Fruit fly (Drosophila melanogaster): ENCODE results near the gene CG32071.

DNA sequence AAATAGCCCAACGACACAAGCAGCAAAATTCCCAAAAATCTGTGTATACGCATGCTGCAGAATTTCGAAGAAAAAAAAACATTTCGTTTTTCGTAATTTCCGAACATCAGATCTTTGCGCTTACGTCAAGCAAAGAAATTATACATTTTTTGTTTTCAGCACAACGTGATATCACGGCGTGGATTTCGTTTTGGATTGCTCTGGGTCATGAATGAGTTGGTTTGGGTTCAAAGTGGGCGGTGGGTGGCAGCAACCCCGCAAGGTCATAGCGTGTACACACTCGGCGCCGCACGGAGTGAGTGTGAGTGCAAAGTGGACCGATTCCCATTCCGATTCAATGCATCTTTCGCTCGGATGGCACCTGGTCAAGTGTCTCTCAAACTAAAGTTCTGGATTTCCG is 21.2 kb upstream of the CG32071 start:
- no peak for TF ChIP-seq CG7101 (tag; optimal IDR thresholded peaks at IDR 0.05)
- TF ChIP-seq Mnt (GFP tag; optimal IDR thresholded peaks at IDR 0.05): no peak
- no peak for TF ChIP-seq kay (GFP tag; ENCODE audit: borderline replicate concordance)
- no peak for TF ChIP-seq ovo (GFP tag; optimal IDR thresholded peaks at IDR 0.05)
- TF ChIP-seq CG1620 (GFP tag; optimal IDR thresholded peaks at IDR 0.05): no peak
- TF ChIP-seq CG11617 (GFP tag; optimal IDR thresholded peaks at IDR 0.05): no peak
- TF ChIP-seq CG5204 (GFP tag; optimal IDR thresholded peaks at IDR 0.05): no peak
- no peak for TF ChIP-seq CG12768 (GFP tag; optimal IDR thresholded peaks at IDR 0.05)
- TF ChIP-seq cnc (optimal IDR thresholded peaks at IDR 0.05): no peak
- TF ChIP-seq pad (GFP tag; optimal IDR thresholded peaks at IDR 0.05): no peak
- TF ChIP-seq CG7045 (GFP tag; optimal IDR thresholded peaks at IDR 0.05): no peak
- TF ChIP-seq CG33017 (tag; optimal IDR thresholded peaks at IDR 0.05): no peak
- TF ChIP-seq toe (GFP tag; optimal IDR thresholded peaks at IDR 0.05): no peak

All from whole organism, adult.